Worm (Caenorhabditis elegans) whole organism, L2 larva: ENCODE measurements around the gene smc-3.

ENCODE experiments used
- ceh-82 ChIP-seq: fragments of 150-350 bp; optimal IDR thresholded peaks from 2 replicates; lab custom pipeline; 2014; ENCODE audit warnings: missing biosample characterization, missing genetic modification characterization
- dmd-4 ChIP-seq: sonication (generic microtip); optimal IDR thresholded peaks from 2 replicates; lab custom pipeline; 2017; ENCODE audit warnings: missing biosample characterization, missing genetic modification characterization
- egl-27 ChIP-seq: sonication (generic microtip); optimal IDR thresholded peaks from 3 replicates; lab custom pipeline; 2017; ENCODE audit warnings: missing biosample characterization, missing genetic modification reagents, missing genetic modification characterization
- lsy-2 ChIP-seq, 2 experiments: fragments of 150-350 bp in 1 of 2; sonication (generic microtip) in 1 of 2; optimal IDR thresholded peaks; 2 replicates each; lab custom pipeline; 2014 to 2017; ENCODE audit warnings: missing biosample characterization in 2 of 2, missing genetic modification characterization in 2 of 2
- mab-5 ChIP-seq: fragments of 150-350 bp; optimal IDR thresholded peaks from 2 replicates; lab custom pipeline; 2014; ENCODE audit warnings: missing biosample characterization, missing genetic modification characterization
- mbf-1 ChIP-seq: sonication (generic microtip); optimal IDR thresholded peaks from 2 replicates; lab custom pipeline; 2017; ENCODE audit warnings: missing biosample characterization, missing genetic modification characterization
- unc-39 ChIP-seq: fragments of 150-350 bp; optimal IDR thresholded peaks from 2 replicates; lab custom pipeline; 2014; ENCODE audit warnings: missing biosample characterization, missing genetic modification characterization
- ztf-4 ChIP-seq: fragments of 150-350 bp; optimal IDR thresholded peaks from 2 replicates; lab custom pipeline; 2014; ENCODE audit warnings: missing biosample characterization, missing genetic modification characterization

DNA sequence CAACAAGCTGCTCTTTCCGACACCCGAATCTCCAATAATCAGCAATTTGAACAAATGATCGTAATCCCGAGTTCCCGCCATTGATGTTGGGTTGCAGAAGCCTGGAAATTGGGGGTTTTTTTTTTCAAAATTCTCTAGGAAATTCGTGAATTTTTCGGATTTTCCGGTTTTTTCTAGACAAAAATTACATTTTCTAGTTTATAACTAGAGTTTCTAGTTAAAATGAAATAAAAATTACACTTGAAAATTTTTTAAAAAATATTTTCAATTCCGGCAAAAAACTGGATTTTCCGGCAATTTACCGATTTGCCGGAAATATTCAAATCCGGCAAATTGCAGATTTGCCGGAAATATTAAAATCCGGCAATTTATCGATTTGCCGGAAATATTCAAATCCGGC is 20.8 kb downstream of the smc-3 start, which contains the start of gene rab-35:
- TF ChIP-seq ceh-82 (tag; lab: Kevin White, UChicago) (no peak), ztf-4 (no peak), mab-5 (tag; lab: Kevin White, UChicago) (no peak), egl-27 (tag; lab: Kevin White, UChicago) (no peak), unc-39 (tag; lab: Kevin White, UChicago) (no peak), mbf-1 (tag; lab: Kevin White, UChicago) (no peak), lsy-2 (tag; optimal IDR thresholded peaks at IDR 0.05; lab: Kevin White, UChicago) (no peak), dmd-4 (tag; lab: Kevin White, UChicago) (no peak)
